Fruit fly (Drosophila melanogaster) whole organism, wandering third instar larva: Measurements from ENCODE around the gene mRpL12.

Source experiments
- CG9705 ChIP-seq: fragments of 200-800 bp; sonication (Bioruptor generic); optimal IDR thresholded peaks from 2 replicates; lab custom pipeline; 2018; ENCODE audit warnings: missing biosample characterization, mild to moderate bottlenecking, missing genetic modification characterization
- CrebA ChIP-seq: fragments of 200-800 bp; sonication (Bioruptor generic); optimal IDR thresholded peaks from 2 replicates; lab custom pipeline; 2016; ENCODE audit warnings: missing biosample characterization, mild to moderate bottlenecking, missing genetic modification characterization, borderline replicate concordance
- Dfd ChIP-seq: fragments of >200 bp; optimal IDR thresholded peaks from 2 replicates; lab custom pipeline; 2017; ENCODE audit warnings: missing biosample characterization, missing genetic modification characterization
- Dif ChIP-seq: fragments of 200-275, 200-300 bp; sonication (Bioruptor generic); optimal IDR thresholded peaks from 2 replicates; lab custom pipeline; 2018; ENCODE audit warnings: missing biosample characterization, missing genetic modification characterization; ENCODE audit not compliant: partially characterized antibody
- Hr78 ChIP-seq: fragments of >200 bp; optimal IDR thresholded peaks from 2 replicates; lab custom pipeline; 2017; ENCODE audit warnings: missing biosample characterization, missing genetic modification characterization
- Hr83 ChIP-seq: fragments of 200-300 bp; sonication (Bioruptor generic); optimal IDR thresholded peaks from 2 replicates; lab custom pipeline; 2016; ENCODE audit warnings: missing biosample characterization, mild to moderate bottlenecking, missing genetic modification characterization, moderate library complexity; ENCODE audit not compliant: poor library complexity, severe bottlenecking
- Mio ChIP-seq: sonication (Bioruptor generic); optimal IDR thresholded peaks from 2 replicates; lab custom pipeline; 2016; ENCODE audit warnings: missing biosample characterization, missing genetic modification characterization
- Myc ChIP-seq: fragments of >200 bp; optimal IDR thresholded peaks from 2 replicates; lab custom pipeline; 2017
- foxo ChIP-seq, 2 experiments: fragments of 200-800 bp; sonication (Bioruptor generic); optimal IDR thresholded peaks; 2 replicates in 1 of 2; 3 replicates in 1 of 2; lab custom pipeline; 2016 to 2017; ENCODE audit warnings: missing biosample characterization in 2 of 2, missing genetic modification characterization in 2 of 2
- h ChIP-seq: fragments of 200-800 bp; sonication (Bioruptor generic); optimal IDR thresholded peaks from 3 replicates; lab custom pipeline; 2016; ENCODE audit warnings: missing biosample characterization, mild to moderate bottlenecking, missing genetic modification characterization
- sage ChIP-seq: fragments of 200-800 bp; sonication (Bioruptor generic); optimal IDR thresholded peaks from 2 replicates; lab custom pipeline; 2016; ENCODE audit warnings: missing biosample characterization, mild to moderate bottlenecking, missing genetic modification characterization
- sv ChIP-seq: fragments of 200-800 bp; sonication (Bioruptor generic); optimal IDR thresholded peaks from 3 replicates; lab custom pipeline; 2016; ENCODE audit warnings: missing biosample characterization, missing genetic modification characterization

DNA sequence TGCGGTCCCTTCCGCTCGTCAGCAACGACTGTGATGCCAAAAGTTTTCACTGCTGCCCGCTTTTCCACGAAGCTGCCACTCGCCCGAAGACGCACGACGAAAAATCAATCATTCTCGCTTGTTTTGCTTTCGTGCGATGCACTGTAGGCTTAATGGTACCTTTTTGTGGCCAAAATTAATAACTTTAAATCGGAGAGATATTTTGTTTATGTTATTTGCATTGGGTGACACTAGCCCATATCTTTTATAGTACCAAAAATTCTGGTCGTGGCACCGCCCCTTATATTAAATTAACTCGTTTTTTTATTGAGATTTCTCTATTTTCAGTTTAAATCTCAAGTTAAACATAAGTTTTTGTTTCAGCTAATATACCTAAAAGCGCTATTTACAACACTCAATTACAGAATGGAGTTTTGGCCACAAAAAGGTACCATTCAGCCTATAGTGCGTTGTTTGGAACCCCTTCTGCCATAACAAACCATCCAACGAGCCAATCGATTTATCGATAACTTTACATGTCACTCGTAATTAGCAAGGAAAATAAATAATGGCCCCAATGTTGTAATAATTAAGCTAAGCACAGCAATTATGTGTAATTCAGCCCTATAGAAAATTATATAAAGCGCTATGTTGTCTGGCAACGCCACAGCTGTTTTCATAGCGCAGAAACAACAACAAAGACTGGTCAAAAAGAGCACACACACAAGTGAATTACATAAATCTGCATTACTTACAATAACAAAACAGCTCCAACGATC, 3.2 kb upstream of the mRpL12 start:
- TF ChIP-seq Myc = no peak
- TF ChIP-seq Mio (GFP tag; lab: Kevin White, UChicago) = no peak
- no peak for TF ChIP-seq Hr83
- no peak for TF ChIP-seq Hr78
- no peak for TF ChIP-seq Dfd (GFP tag; lab: Kevin White, UChicago)
- TF ChIP-seq foxo (GFP tag; optimal IDR thresholded peaks at IDR 0.05; lab: Kevin White, UChicago) = peak in 1 of 2 experiments; percentile 62
- peak; percentile 56 for TF ChIP-seq h (GFP tag; lab: Kevin White, UChicago)
- TF ChIP-seq CG9705 (GFP tag; lab: Kevin White, UChicago) = no peak
- no peak for TF ChIP-seq sage (GFP tag; lab: Kevin White, UChicago)
- peak; percentile 4 for TF ChIP-seq Dif
- TF ChIP-seq sv = peak; percentile 12
- TF ChIP-seq CrebA (GFP tag; lab: Kevin White, UChicago) = no peak
